Fruit fly (Drosophila melanogaster) whole organism, embryonic: Measurements from ENCODE around the gene RpS14a.

Source experiments
- BEAF-32 ChIP-seq: fragments of 200-800 bp; sonication (Bioruptor generic); optimal IDR thresholded peaks from 3 replicates; lab custom pipeline; 2017; ENCODE audit warnings: missing biosample characterization, missing genetic modification characterization, mild to moderate bottlenecking, moderate library complexity, missing genetic modification reagents
- CG11398 ChIP-seq: fragments of 200-800 bp; sonication (Bioruptor generic); optimal IDR thresholded peaks from 2 replicates; lab custom pipeline; 2016; ENCODE audit warnings: missing biosample characterization, missing genetic modification characterization
- CG12104 ChIP-seq: fragments of 200-800 bp; sonication (Bioruptor generic); optimal IDR thresholded peaks from 3 replicates; lab custom pipeline; 2016; ENCODE audit warnings: missing biosample characterization, missing genetic modification characterization
- CG14710 ChIP-seq: fragments of 200-800 bp; sonication (Bioruptor generic); optimal IDR thresholded peaks from 3 replicates; lab custom pipeline; 2019; ENCODE audit warnings: missing biosample characterization, mild to moderate bottlenecking, missing genetic modification characterization, moderate library complexity
- CG15073 ChIP-seq: fragments of 200-800 bp; sonication (Bioruptor generic); optimal IDR thresholded peaks from 2 replicates; lab custom pipeline; 2016; ENCODE audit warnings: missing biosample characterization, missing genetic modification characterization
- CG15514 ChIP-seq: fragments of 200-800 bp; sonication (Bioruptor generic); optimal IDR thresholded peaks from 3 replicates; lab custom pipeline; 2017; ENCODE audit warnings: missing biosample characterization, missing genetic modification characterization, mild to moderate bottlenecking, moderate library complexity, missing genetic modification reagents
- CG17361 ChIP-seq: fragments of 200-800 bp; sonication (Bioruptor generic); IDR thresholded peaks from 3 replicates; pipeline ENCODE4 v1.3.6; 2022; ENCODE audit warnings: missing biosample characterization, missing genetic modification characterization
- CG18011 ChIP-seq: fragments of 200-800 bp; sonication (Bioruptor generic); optimal IDR thresholded peaks from 2 replicates; lab custom pipeline; 2017; ENCODE audit warnings: missing biosample characterization, missing genetic modification characterization, mild to moderate bottlenecking, moderate library complexity, missing genotype
- CG18764 ChIP-seq: fragments of 200-800 bp; sonication (Bioruptor generic); optimal IDR thresholded peaks from 3 replicates; lab custom pipeline; 2016; ENCODE audit warnings: missing biosample characterization, missing genetic modification characterization
- CG2129 ChIP-seq: fragments of 200-800 bp; sonication (Bioruptor generic); IDR thresholded peaks from 2 replicates; pipeline ENCODE4 v1.3.6; 2022; ENCODE audit warnings: missing biosample characterization, missing genetic modification characterization; ENCODE audit not compliant: partially characterized antibody
- CG3163 ChIP-seq: fragments of 200-800 bp; sonication (Bioruptor generic); optimal IDR thresholded peaks from 3 replicates; lab custom pipeline; 2016; ENCODE audit warnings: missing biosample characterization, missing genetic modification characterization
- CG34224 ChIP-seq: fragments of 200-800 bp; sonication (Bioruptor generic); IDR thresholded peaks from 3 replicates; pipeline ENCODE4 v1.3.6; 2022; ENCODE audit warnings: missing biosample characterization, missing genetic modification characterization; ENCODE audit not compliant: partially characterized antibody
- CG3847 ChIP-seq: fragments of 200-800 bp; sonication (Bioruptor generic); IDR thresholded peaks from 2 replicates; pipeline ENCODE4 v1.3.6; 2022; ENCODE audit warnings: missing biosample characterization, missing genetic modification characterization
- CG4360 ChIP-seq: fragments of 200-800 bp; sonication (Bioruptor generic); IDR thresholded peaks from 2 replicates; pipeline ENCODE4 v1.3.6; 2022; ENCODE audit warnings: missing biosample characterization, missing genetic modification characterization
- CG8388 ChIP-seq: fragments of 200-800 bp; sonication (Bioruptor generic); optimal IDR thresholded peaks from 2 replicates; lab custom pipeline; 2019; ENCODE audit warnings: missing biosample characterization, mild to moderate bottlenecking, missing genetic modification characterization, moderate library complexity
- Chrac-16 ChIP-seq: fragments of 200-800 bp; sonication (Bioruptor generic); optimal IDR thresholded peaks from 3 replicates; lab custom pipeline; 2016; ENCODE audit warnings: missing biosample characterization, missing genetic modification characterization
- Deaf1 ChIP-seq: fragments of 200-800 bp; optimal IDR thresholded peaks from 3 replicates; lab custom pipeline; 2019; ENCODE audit warnings: missing biosample characterization, mild to moderate bottlenecking, missing genetic modification characterization, moderate library complexity
- Eip74EF ChIP-seq, 2 experiments: fragments of 200-800 bp in 1 of 2; fragments of >200 bp in 1 of 2; sonication (Bioruptor generic) in 1 of 2; optimal IDR thresholded peaks; 2 replicates each; lab custom pipeline; 2017 to 2019; ENCODE audit warnings: missing biosample characterization in 2 of 2, missing genetic modification characterization in 2 of 2, mild to moderate bottlenecking in 1 of 2, moderate library complexity in 1 of 2
- Gug ChIP-seq: fragments of 200-800 bp; sonication (Bioruptor generic); IDR thresholded peaks from 4 replicates; pipeline ENCODE4 v1.3.6; 2022; ENCODE audit warnings: missing biosample characterization, missing genetic modification characterization
- HLH3B ChIP-seq: fragments of 200-800 bp; sonication (Bioruptor generic); IDR thresholded peaks from 2 replicates; pipeline ENCODE4 v1.3.6; 2022; ENCODE audit warnings: missing biosample characterization, missing genetic modification characterization
- Hr51 ChIP-seq, 2 experiments: fragments of 200-800 bp; sonication (Bioruptor generic); optimal IDR thresholded peaks; 2 replicates in 1 of 2; 3 replicates in 1 of 2; lab custom pipeline; 2016 to 2018; ENCODE audit warnings: missing biosample characterization in 2 of 2, missing genetic modification characterization in 2 of 2, mild to moderate bottlenecking in 1 of 2, moderate library complexity in 1 of 2
- Lhr ChIP-seq: fragments of 200-800 bp; sonication (Bioruptor generic); optimal IDR thresholded peaks from 3 replicates; lab custom pipeline; 2017; ENCODE audit warnings: mild to moderate bottlenecking, missing biosample characterization, missing genetic modification reagents, missing genetic modification characterization
- Med ChIP-seq: fragments of 200-800 bp; sonication (Bioruptor generic); peaks from one replicate; lab custom pipeline; 2016; ENCODE audit warnings: missing biosample characterization, missing genetic modification characterization, mild to moderate bottlenecking, inconsistent platforms, moderate library complexity
- Neu2 ChIP-seq: fragments of 200-800 bp; sonication (Bioruptor generic); optimal IDR thresholded peaks from 3 replicates; lab custom pipeline; 2016; ENCODE audit warnings: missing biosample characterization, missing genetic modification characterization, borderline replicate concordance
- Poxn ChIP-seq: fragments of 200-800 bp; sonication (Bioruptor generic); IDR thresholded peaks from 2 replicates; pipeline ENCODE4 v1.3.6; 2022; ENCODE audit warnings: missing biosample characterization, missing genetic modification characterization
- Sox102F ChIP-seq: fragments of 200-800 bp; sonication (Bioruptor generic); optimal IDR thresholded peaks from 2 replicates; lab custom pipeline; 2018; ENCODE audit warnings: missing biosample characterization, mild to moderate bottlenecking, missing genetic modification characterization, moderate library complexity
- TFAM ChIP-seq: fragments of 200-800 bp; sonication (Bioruptor generic); optimal IDR thresholded peaks from 2 replicates; lab custom pipeline; 2017; ENCODE audit warnings: missing biosample characterization, missing genetic modification characterization, inconsistent platforms
- amos ChIP-seq: fragments of 200-800 bp; sonication (Bioruptor generic); IDR thresholded peaks from 2 replicates; pipeline ENCODE4 v1.3.6; 2022; ENCODE audit warnings: missing biosample characterization, missing genetic modification characterization; ENCODE audit not compliant: partially characterized antibody
- az2 ChIP-seq: fragments of 200-800 bp; sonication (Bioruptor generic); optimal IDR thresholded peaks from 3 replicates; lab custom pipeline; 2016; ENCODE audit warnings: missing biosample characterization, missing genetic modification characterization
- bigmax ChIP-seq: fragments of 200-800 bp; sonication (Bioruptor generic); optimal IDR thresholded peaks from 2 replicates; lab custom pipeline; 2018; ENCODE audit warnings: missing biosample characterization, mild to moderate bottlenecking, missing genetic modification characterization
- ci ChIP-seq: fragments of 200-800 bp; sonication (Bioruptor generic); IDR thresholded peaks from 3 replicates; pipeline ENCODE4 v1.3.6; 2022; ENCODE audit warnings: missing biosample characterization, missing genetic modification characterization
- disco-r ChIP-seq: fragments of 200-800 bp; sonication (Bioruptor generic); optimal IDR thresholded peaks from 2 replicates; lab custom pipeline; 2016; ENCODE audit warnings: missing biosample characterization, missing genetic modification characterization
- dmrt99B ChIP-seq: fragments of 200-800 bp; sonication (Bioruptor generic); optimal IDR thresholded peaks from 2 replicates; lab custom pipeline; 2018; ENCODE audit warnings: missing biosample characterization, mild to moderate bottlenecking, missing genetic modification characterization, moderate library complexity
- esg ChIP-seq: fragments of 200-800 bp; sonication (Bioruptor generic); conservative IDR thresholded peaks from 2 replicates; pipeline ENCODE4 v1.3.6; 2022; ENCODE audit warnings: missing biosample characterization, missing genetic modification characterization
- fru ChIP-seq: fragments of >200 bp; optimal IDR thresholded peaks from 2 replicates; lab custom pipeline; 2017
- gt ChIP-seq: fragments of 200-800 bp; sonication (Bioruptor generic); IDR thresholded peaks from 2 replicates; pipeline ENCODE4 v1.3.6; 2022; ENCODE audit warnings: missing biosample characterization, missing genetic modification characterization
- luna ChIP-seq: fragments of 200-800 bp; sonication (Bioruptor generic); optimal IDR thresholded peaks from 2 replicates; lab custom pipeline; 2016; ENCODE audit warnings: missing biosample characterization, missing genetic modification characterization
- mld ChIP-seq: fragments of 200-800 bp; sonication (Bioruptor generic); IDR thresholded peaks from 3 replicates; pipeline ENCODE4 v1.3.6; 2022; ENCODE audit warnings: missing biosample characterization, missing genetic modification characterization; ENCODE audit not compliant: partially characterized antibody
- otp ChIP-seq: fragments of 200-800 bp; sonication (Bioruptor generic); IDR thresholded peaks from 3 replicates; pipeline ENCODE4, ENCODE4 v1.3.6; 2022; ENCODE audit warnings: missing biosample characterization, missing genetic modification characterization
- pfk ChIP-seq: fragments of 200-800 bp; sonication (Bioruptor generic); optimal IDR thresholded peaks from 2 replicates; lab custom pipeline; 2018; ENCODE audit warnings: missing biosample characterization, mild to moderate bottlenecking, missing genetic modification characterization, moderate library complexity
- prd ChIP-seq, 3 experiments: fragments of >200 bp in 2 of 3; fragments of 200-800 bp in 1 of 3; sonication (Bioruptor generic) in 1 of 3; optimal IDR thresholded peaks in 2 of 3; IDR thresholded peaks in 1 of 3; 2 replicates in 2 of 3; 3 replicates in 1 of 3; pipeline versions ENCODE4 v1.3.6 to Lab custom; 2017 to 2022; ENCODE audit warnings: missing biosample characterization in 1 of 3, missing genetic modification characterization in 1 of 3
- row ChIP-seq: fragments of 200-800 bp; sonication (Bioruptor generic); IDR thresholded peaks from 3 replicates; pipeline ENCODE4 v1.3.6; 2022; ENCODE audit warnings: missing biosample characterization, missing genetic modification characterization
- shn ChIP-seq: fragments of 200-800 bp; sonication (Bioruptor generic); optimal IDR thresholded peaks from 3 replicates; lab custom pipeline; 2016; ENCODE audit warnings: missing biosample characterization, missing genetic modification characterization
- sug ChIP-seq: fragments of 200-800 bp; optimal IDR thresholded peaks from 2 replicates; lab custom pipeline; 2019; ENCODE audit warnings: missing biosample characterization, mild to moderate bottlenecking, missing genetic modification characterization, moderate library complexity
- tio ChIP-seq: fragments of 200-800 bp; sonication (Bioruptor generic); optimal IDR thresholded peaks from 2 replicates; lab custom pipeline; 2017; ENCODE audit warnings: missing biosample characterization, missing genetic modification characterization, inconsistent platforms
- z ChIP-seq: fragments of 200-800 bp; sonication (Bioruptor generic); IDR thresholded peaks from 3 replicates; pipeline ENCODE4 v1.3.6; 2022; ENCODE audit warnings: missing biosample characterization, missing genetic modification characterization
- zen ChIP-seq: fragments of 200-800 bp; sonication (Bioruptor generic); optimal IDR thresholded peaks from 3 replicates; lab custom pipeline; 2018; ENCODE audit warnings: missing biosample characterization, mild to moderate bottlenecking, missing genetic modification characterization, moderate library complexity

RpS14a gene

DNA sequence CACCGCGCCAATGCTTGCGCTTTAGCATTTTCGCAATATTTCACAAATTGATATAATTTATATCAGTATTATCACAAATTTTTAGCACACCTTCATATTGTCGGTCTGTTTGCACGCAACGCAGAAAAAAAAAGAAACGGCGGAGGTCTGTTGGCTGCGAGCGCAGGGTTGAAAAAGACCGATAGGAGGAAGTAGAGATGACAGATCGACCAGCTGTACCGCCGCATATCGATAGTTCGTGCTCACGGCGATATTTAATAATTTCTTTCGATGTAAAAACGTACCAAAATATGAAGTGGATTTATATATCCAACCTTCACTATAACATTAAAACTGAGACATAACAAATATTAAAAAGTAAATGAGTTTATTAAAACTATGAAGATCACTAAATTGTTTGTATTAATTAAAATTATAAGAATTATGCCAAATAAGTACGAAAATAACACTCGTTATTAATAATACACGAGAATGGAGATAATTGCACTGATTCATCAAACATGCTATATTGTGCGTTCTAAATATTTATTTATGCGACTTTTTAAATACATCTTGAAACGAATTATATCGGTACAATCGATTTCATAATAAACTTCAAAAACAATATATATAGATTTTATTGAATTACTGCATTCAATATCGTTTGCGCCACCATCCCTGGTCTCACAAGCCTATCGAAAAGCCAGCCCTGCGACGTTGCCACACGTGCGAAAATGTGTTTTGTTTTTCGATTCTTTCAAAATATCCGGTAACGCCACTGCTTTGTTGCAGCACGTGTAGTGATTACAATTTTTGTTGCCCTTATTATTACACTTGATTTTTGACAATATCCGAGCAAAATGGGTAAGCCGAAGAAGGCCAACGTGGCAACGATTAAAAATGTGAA lies 32.1 kb upstream of the RpS14a start, which contains the start of the genes RpS6 and bys (continued):
- TF ChIP-seq HLH3B (GFP tag; lab: Robert Waterston, UW) = peak; percentile 36; the same call in 1 of the 2 replicates
- TF ChIP-seq Eip74EF (GFP tag; optimal IDR thresholded peaks at IDR 0.05; lab: Kevin White, UChicago) = peak in 1 of 2 experiments; percentile 34
- peak; percentile 81 for TF ChIP-seq row (GFP tag; lab: Robert Waterston, UW)
- TF ChIP-seq CG11398 (GFP tag; lab: Kevin White, UChicago) = no peak
- TF ChIP-seq CG12104 (GFP tag; lab: Kevin White, UChicago) = peak; percentile 30
- TF ChIP-seq az2 = peak; percentile 29
- peak; percentile 72; the same call in 2 of the 3 replicates for TF ChIP-seq otp (GFP tag; lab: Robert Waterston, UW)
- peak; percentile 43 for TF ChIP-seq zen (tag; lab: Kevin White, UChicago)
- no peak for TF ChIP-seq prd (optimal IDR thresholded peaks at IDR 0.05; lab: Kevin White, UChicago)
- TF ChIP-seq prd (GFP tag; IDR thresholded peaks at IDR 0.05; lab: Robert Waterston, UW) = peak; percentile 41; the same call in 1 of the 3 replicates
- peak; percentile 14 for TF ChIP-seq Lhr (GFP tag; lab: Kevin White, UChicago)
- peak; percentile 65 for TF ChIP-seq CG14710
- no peak for TF ChIP-seq luna (GFP tag; lab: Kevin White, UChicago)
- TF ChIP-seq ci (GFP tag; lab: Robert Waterston, UW) = peak; percentile 89
- TF ChIP-seq Poxn = no peak
- TF ChIP-seq CG2129 (GFP tag; lab: Robert Waterston, UW) = peak; percentile 74
- TF ChIP-seq gt (GFP tag; lab: Robert Waterston, UW) = no peak
- TF ChIP-seq CG4360 = no peak
- peak; percentile 92 for TF ChIP-seq amos (GFP tag; lab: Robert Waterston, UW)
- TF ChIP-seq CG34224 (GFP tag; lab: Robert Waterston, UW) = peak; percentile 70
- no peak for TF ChIP-seq TFAM (GFP tag; lab: Kevin White, UChicago)
- peak; percentile 48 for TF ChIP-seq Chrac-16 (GFP tag; lab: Kevin White, UChicago)
- TF ChIP-seq mld = peak; percentile 86; the same call in 2 of the 3 replicates
- no peak for TF ChIP-seq Deaf1 (tag; lab: Kevin White, UChicago)
- no peak for TF ChIP-seq sug
- TF ChIP-seq pfk (GFP tag; lab: Kevin White, UChicago) = peak; percentile 57
- TF ChIP-seq Neu2 (GFP tag; lab: Kevin White, UChicago) = no peak
- peak; percentile 38; the same call in 1 of the 2 replicates for TF ChIP-seq CG3847
- no peak for TF ChIP-seq Hr51 (GFP tag; optimal IDR thresholded peaks at IDR 0.05; lab: Kevin White, UChicago)
- TF ChIP-seq CG8388 = peak; percentile 20
- no peak for TF ChIP-seq CG3163 (GFP tag; lab: Kevin White, UChicago)
- TF ChIP-seq CG15073 (GFP tag; lab: Kevin White, UChicago) = no peak
- no peak for TF ChIP-seq shn (GFP tag; lab: Kevin White, UChicago)
- TF ChIP-seq esg (GFP tag; lab: Robert Waterston, UW) = no peak
- peak; percentile 87 for TF ChIP-seq BEAF-32 (GFP tag; lab: Kevin White, UChicago)
- TF ChIP-seq CG18011 (GFP tag; lab: Kevin White, UChicago) = no peak
- peak; percentile 89 for TF ChIP-seq Med
- peak; percentile 69 for TF ChIP-seq Gug
- TF ChIP-seq disco-r (GFP tag; lab: Kevin White, UChicago) = peak; percentile 7
- peak; percentile 19 for TF ChIP-seq dmrt99B (tag; lab: Kevin White, UChicago)
- no peak for TF ChIP-seq CG18764 (GFP tag; lab: Kevin White, UChicago)
- TF ChIP-seq CG17361 (GFP tag; lab: Robert Waterston, UW) = peak; percentile 82
- peak; percentile 22 for TF ChIP-seq CG15514 (GFP tag; lab: Kevin White, UChicago)
- no peak for TF ChIP-seq fru (lab: Kevin White, UChicago)
- peak; percentile 7 for TF ChIP-seq bigmax (GFP tag; lab: Kevin White, UChicago)
- TF ChIP-seq Sox102F (GFP tag; lab: Kevin White, UChicago) = no peak
- no peak for TF ChIP-seq tio (GFP tag; lab: Kevin White, UChicago)
- TF ChIP-seq z (GFP tag; lab: Robert Waterston, UW) = 0 out of 3 replicates have a peak, but pooled peaks have one; percentile 22
